Worm (Caenorhabditis elegans): ENCODE data around the gene drr-2.
A peak's percentile ranks its signal among the peaks of the same experiment; 100 is the strongest.

drr-2 gene

DNA sequence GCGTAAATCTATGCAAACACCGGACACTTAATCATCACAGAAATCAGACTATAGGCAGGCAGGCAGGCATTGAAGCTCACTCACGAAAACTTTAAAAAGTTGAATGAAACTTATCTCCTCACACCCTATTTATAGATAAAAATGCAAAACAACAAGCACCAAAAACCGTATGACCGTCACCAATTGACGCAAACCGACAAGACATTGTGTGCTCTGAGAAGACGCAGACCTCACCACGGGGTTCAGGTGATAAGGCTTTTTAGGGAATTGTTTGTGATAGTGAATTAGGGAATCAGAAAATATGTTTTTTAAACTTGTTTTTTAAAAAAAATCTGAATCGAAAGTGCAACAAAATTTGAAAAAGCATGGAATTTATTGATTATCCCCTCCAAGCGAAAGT, 16.7 kb downstream of the drr-2 start, which contains the start of gene T12D8.5:
TSS of gene T12D8.5 (minus strand) at position 95 of the 400 bp plus-strand sequence.
- TF ChIP-seq sea-1 (GFP tag; conservative IDR thresholded peaks at IDR 0.05) (no peak), ets-7 (tag; optimal IDR thresholded peaks at IDR 0.05) (no peak), F13C5.2 (tag; optimal IDR thresholded peaks at IDR 0.05) (no peak), flt-1 (GFP tag; IDR thresholded peaks at IDR 0.05) (no peak), B0310.2 (tag; optimal IDR thresholded peaks at IDR 0.05) (no peak), scrt-1 (GFP tag; IDR thresholded peaks at IDR 0.05) (no peak), aly-1 (tag; optimal IDR thresholded peaks at IDR 0.05) (no peak), tbx-37 (GFP tag; conservative IDR thresholded peaks at IDR 0.05) (no peak), hmg-4 (GFP tag; optimal IDR thresholded peaks at IDR 0.05) (no peak), hnd-1 (tag; optimal IDR thresholded peaks at IDR 0.05) (no peak), ceh-36 (tag; optimal IDR thresholded peaks at IDR 0.05) (no peak), tra-4 (tag; optimal IDR thresholded peaks at IDR 0.05) (no peak), hmbx-1 (tag; optimal IDR thresholded peaks at IDR 0.05) (no peak), tbx-11 (GFP tag; IDR thresholded peaks at IDR 0.05) (no peak), pes-1 (GFP tag; IDR thresholded peaks at IDR 0.05) (no peak), ama-1 (optimal IDR thresholded peaks at IDR 0.05) (no peak), ceh-13 (GFP tag; optimal IDR thresholded peaks at IDR 0.05) (no peak)

DNA sequence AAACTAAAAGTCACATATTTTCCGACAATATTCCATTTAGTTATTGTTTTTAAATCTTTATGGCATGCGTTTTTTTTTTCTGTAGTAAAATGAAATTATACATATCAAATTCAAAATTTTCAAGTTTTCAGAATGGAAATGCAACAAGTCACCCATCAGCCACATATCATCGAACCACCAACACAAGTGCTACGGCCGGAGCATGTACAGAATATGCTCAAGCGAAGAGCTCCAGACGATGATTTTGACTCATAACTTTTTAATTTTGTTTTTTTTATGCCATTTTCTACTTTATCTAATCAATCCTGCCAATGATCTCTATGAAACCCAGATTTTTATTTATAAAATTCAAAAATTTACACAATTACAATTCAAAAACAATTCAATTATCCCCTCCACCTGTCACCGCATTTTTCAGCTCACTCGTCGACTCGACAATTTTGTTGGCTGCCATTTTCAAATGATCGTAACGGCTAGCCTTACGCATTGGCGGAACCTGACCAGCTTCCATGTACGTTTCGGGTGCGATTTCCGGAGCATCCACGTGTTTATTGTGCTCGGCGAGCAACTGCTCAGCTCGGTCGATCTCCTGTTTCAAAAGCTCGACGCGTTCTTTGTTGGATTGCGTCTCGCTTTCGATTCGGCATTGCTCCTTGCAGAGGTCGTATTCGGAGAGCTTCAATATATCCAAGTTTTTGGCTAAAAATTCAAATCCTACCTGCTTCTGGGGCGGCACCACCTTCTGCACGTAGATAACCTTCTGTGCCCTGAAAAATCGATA, 17.5 kb downstream of the drr-2 start:
- TF ChIP-seq ceh-13 (GFP tag; optimal IDR thresholded peaks at IDR 0.05) (no peak), aly-1 (tag; optimal IDR thresholded peaks at IDR 0.05) (no peak), scrt-1 (GFP tag; IDR thresholded peaks at IDR 0.05) (no peak), sea-1 (GFP tag; conservative IDR thresholded peaks at IDR 0.05) (no peak), ets-7 (tag; optimal IDR thresholded peaks at IDR 0.05) (no peak), hnd-1 (tag; optimal IDR thresholded peaks at IDR 0.05) (no peak), tra-4 (tag; optimal IDR thresholded peaks at IDR 0.05) (no peak), hmbx-1 (tag; optimal IDR thresholded peaks at IDR 0.05) (no peak), ama-1 (optimal IDR thresholded peaks at IDR 0.05) (no peak), tbx-37 (GFP tag; conservative IDR thresholded peaks at IDR 0.05) (no peak), pes-1 (GFP tag; IDR thresholded peaks at IDR 0.05) (no peak), flt-1 (GFP tag; IDR thresholded peaks at IDR 0.05) (no peak), F13C5.2 (tag; optimal IDR thresholded peaks at IDR 0.05) (no peak), tbx-11 (GFP tag; IDR thresholded peaks at IDR 0.05) (no peak), hmg-4 (GFP tag; optimal IDR thresholded peaks at IDR 0.05) (no peak), B0310.2 (tag; optimal IDR thresholded peaks at IDR 0.05) (no peak), ceh-36 (tag; optimal IDR thresholded peaks at IDR 0.05) (no peak)

- no peak for TF ChIP-seq scrt-1 (GFP tag; IDR thresholded peaks at IDR 0.05)
Observed at ce11 chrIII:13624226-13624625, 19.1 kb downstream of the drr-2 start, which contains the start of gene taf-9. TSS of gene taf-9 (plus strand) at chrIII:13624276.

DNA sequence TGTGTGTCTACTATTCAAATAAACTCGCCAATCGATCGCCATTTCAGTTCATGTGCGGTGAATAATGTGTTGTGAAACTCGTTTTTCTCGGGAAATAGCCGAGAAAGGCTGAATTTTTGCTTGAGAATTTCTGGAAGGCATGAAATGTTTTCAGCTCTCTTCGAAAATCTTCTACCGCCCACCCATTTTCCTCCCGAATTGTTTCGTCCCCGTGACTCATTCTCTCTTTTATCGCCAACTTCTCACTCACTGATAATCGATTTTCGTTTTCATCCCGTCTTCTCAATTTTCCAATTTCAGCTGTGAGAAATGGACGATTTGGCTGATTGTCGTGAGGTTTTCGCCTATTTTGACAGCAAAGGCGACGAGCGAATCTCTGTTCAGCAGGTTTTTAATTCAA, 20.4 kb downstream of the drr-2 start, which contains the start of gene mlc-5:
TSS of gene mlc-5 (plus strand) at position 301 of the 400 bp plus-strand sequence.
- TF ChIP-seq F13C5.2 (tag; optimal IDR thresholded peaks at IDR 0.05): no peak
- no peak for TF ChIP-seq aly-1 (tag; optimal IDR thresholded peaks at IDR 0.05)
- no peak for TF ChIP-seq hmg-4 (GFP tag; optimal IDR thresholded peaks at IDR 0.05)
- TF ChIP-seq sea-1 (GFP tag; conservative IDR thresholded peaks at IDR 0.05): no peak

DNA sequence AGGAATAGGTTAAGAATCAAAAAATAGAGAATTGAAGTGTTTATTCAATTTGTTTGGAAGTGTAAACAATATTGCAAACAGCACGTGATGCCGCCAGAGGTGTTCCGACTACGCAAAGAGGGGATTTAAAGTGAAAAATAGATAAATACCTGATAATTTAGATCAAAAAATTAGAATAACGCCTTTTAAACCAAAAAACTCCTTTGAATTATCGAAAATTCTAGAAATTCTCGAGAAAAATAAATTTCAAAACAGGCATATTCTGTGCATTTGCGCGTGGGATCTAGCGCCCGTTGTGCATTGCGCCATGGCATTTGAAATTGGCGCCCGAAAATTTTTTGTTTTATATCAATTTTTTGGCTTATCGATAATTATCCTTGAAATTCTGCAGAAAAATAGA, 21.1 kb downstream of the drr-2 start, which contains the start of gene hip-1:
TSS of gene hip-1 (minus strand) at position 225 of the 400 bp plus-strand sequence.
- TF ChIP-seq hmg-4 (GFP tag; optimal IDR thresholded peaks at IDR 0.05) (no peak), tra-4 (tag; optimal IDR thresholded peaks at IDR 0.05) (no peak), ceh-36 (tag; optimal IDR thresholded peaks at IDR 0.05) (no peak), ama-1 (optimal IDR thresholded peaks at IDR 0.05) (no peak), F13C5.2 (tag; optimal IDR thresholded peaks at IDR 0.05) (no peak), tbx-11 (GFP tag; IDR thresholded peaks at IDR 0.05) (no peak), B0310.2 (tag; optimal IDR thresholded peaks at IDR 0.05) (no peak), pes-1 (GFP tag; IDR thresholded peaks at IDR 0.05) (no peak), ceh-13 (GFP tag; optimal IDR thresholded peaks at IDR 0.05) (no peak), scrt-1 (GFP tag; IDR thresholded peaks at IDR 0.05) (no peak), flt-1 (GFP tag; IDR thresholded peaks at IDR 0.05) (no peak), hnd-1 (tag; optimal IDR thresholded peaks at IDR 0.05) (no peak), ets-7 (tag; optimal IDR thresholded peaks at IDR 0.05) (no peak), tbx-37 (GFP tag; conservative IDR thresholded peaks at IDR 0.05) (no peak), hmbx-1 (tag; optimal IDR thresholded peaks at IDR 0.05) (no peak), sea-1 (GFP tag; conservative IDR thresholded peaks at IDR 0.05) (no peak), aly-1 (tag; optimal IDR thresholded peaks at IDR 0.05) (no peak)

- TF ChIP-seq ama-1 (optimal IDR thresholded peaks at IDR 0.05): no peak
- 0 out of 2 replicates have a peak, but pooled peaks have one; percentile 22 for TF ChIP-seq sea-1 (GFP tag; conservative IDR thresholded peaks at IDR 0.05)
Observed at ce11 chrIII:13621717-13622116, 21.7 kb downstream of the drr-2 start.

DNA sequence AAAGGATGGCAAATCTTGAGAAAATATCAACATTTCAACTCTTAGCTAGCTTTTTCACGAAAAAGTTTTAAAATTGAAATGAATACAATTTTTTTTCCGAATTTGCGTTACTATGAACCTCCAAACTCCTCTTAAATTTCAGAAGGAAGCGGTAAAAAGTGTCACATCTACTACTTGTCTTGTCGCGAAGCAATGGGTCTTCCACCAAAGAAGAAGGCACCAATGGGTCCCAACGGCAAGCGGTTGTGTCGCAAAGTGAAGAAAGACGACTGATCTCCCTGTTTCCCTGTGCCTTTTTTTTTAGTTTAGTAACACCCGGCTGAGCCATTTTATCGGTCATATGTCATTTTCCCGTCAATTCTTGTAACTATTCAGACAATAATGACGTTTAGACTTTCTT, 22.4 kb downstream of the drr-2 start:
- TF ChIP-seq aly-1 (tag; optimal IDR thresholded peaks at IDR 0.05) (no peak), tbx-37 (GFP tag; conservative IDR thresholded peaks at IDR 0.05) (no peak), hmg-4 (GFP tag; optimal IDR thresholded peaks at IDR 0.05) (no peak), B0310.2 (tag; optimal IDR thresholded peaks at IDR 0.05) (no peak), ama-1 (optimal IDR thresholded peaks at IDR 0.05) (no peak), scrt-1 (GFP tag; IDR thresholded peaks at IDR 0.05) (no peak), tbx-11 (GFP tag; IDR thresholded peaks at IDR 0.05) (no peak), pes-1 (GFP tag; IDR thresholded peaks at IDR 0.05) (no peak), ceh-13 (GFP tag; optimal IDR thresholded peaks at IDR 0.05) (no peak), ets-7 (tag; optimal IDR thresholded peaks at IDR 0.05) (no peak), tra-4 (tag; optimal IDR thresholded peaks at IDR 0.05) (no peak), hnd-1 (tag; optimal IDR thresholded peaks at IDR 0.05) (no peak), F13C5.2 (tag; optimal IDR thresholded peaks at IDR 0.05) (no peak), ceh-36 (tag; optimal IDR thresholded peaks at IDR 0.05) (no peak)
